Fruit fly (Drosophila melanogaster) whole organism, embryonic: ENCODE data around the gene CG44040.

Experiments used
- BEAF-32 ChIP-seq: fragments of 200-800 bp; sonication (Bioruptor generic); optimal IDR thresholded peaks from 3 replicates; lab custom pipeline; 2017; ENCODE audit warnings: missing biosample characterization, missing genetic modification characterization, mild to moderate bottlenecking, moderate library complexity, missing genetic modification reagents
- Bdp1 ChIP-seq: fragments of 200-800 bp; sonication (Bioruptor generic); optimal IDR thresholded peaks from 3 replicates; lab custom pipeline; 2016; ENCODE audit warnings: missing biosample characterization, missing genetic modification characterization
- CG10209 ChIP-seq: fragments of 200-800 bp; sonication (Bioruptor generic); optimal IDR thresholded peaks from 3 replicates; lab custom pipeline; 2017; ENCODE audit warnings: missing biosample characterization, mild to moderate bottlenecking, missing genetic modification characterization, missing genetic modification reagents
- CG10366 ChIP-seq: fragments of 200-800 bp; sonication (Bioruptor generic); IDR thresholded peaks from 2 replicates; pipeline ENCODE4 v1.3.6; 2022; ENCODE audit warnings: missing biosample characterization, missing genetic modification characterization
- CG10462 ChIP-seq: fragments of 200-800 bp; sonication (Bioruptor generic); optimal IDR thresholded peaks from 2 replicates; lab custom pipeline; 2016; ENCODE audit warnings: missing biosample characterization, missing genetic modification characterization
- CG13296 ChIP-seq: fragments of 200-800 bp; sonication (Bioruptor generic); optimal IDR thresholded peaks from 3 replicates; lab custom pipeline; 2018; ENCODE audit warnings: missing biosample characterization, mild to moderate bottlenecking, missing genetic modification characterization
- CG15269 ChIP-seq: fragments of 200-800 bp; sonication (Bioruptor generic); optimal IDR thresholded peaks from 2 replicates; lab custom pipeline; 2018; ENCODE audit warnings: missing biosample characterization, mild to moderate bottlenecking, missing genetic modification characterization, moderate library complexity
- CG15479 ChIP-seq: fragments of 200-800 bp; sonication (Bioruptor generic); optimal IDR thresholded peaks from 3 replicates; lab custom pipeline; 2019; ENCODE audit warnings: missing biosample characterization, mild to moderate bottlenecking, missing genetic modification characterization, moderate library complexity
- CG3726 ChIP-seq: fragments of 200-800 bp; sonication (Bioruptor generic); IDR thresholded peaks from 3 replicates; pipeline ENCODE4, ENCODE4 v1.3.6; 2022; ENCODE audit warnings: missing biosample characterization, missing genetic modification characterization
- CG4404 ChIP-seq: fragments of 200-800 bp; sonication (Bioruptor generic); IDR thresholded peaks from 2 replicates; pipeline ENCODE4 v1.3.6; 2022; ENCODE audit warnings: missing biosample characterization, missing genetic modification characterization
- CG5953 ChIP-seq: fragments of 200-800 bp; sonication (Bioruptor generic); IDR thresholded peaks from 2 replicates; pipeline ENCODE4 v1.3.6; 2022; ENCODE audit warnings: missing biosample characterization, missing genetic modification characterization
- CG6683 ChIP-seq: fragments of 200-800 bp; sonication (Bioruptor generic); optimal IDR thresholded peaks from 2 replicates; lab custom pipeline; 2017; ENCODE audit warnings: missing biosample characterization, mild to moderate bottlenecking, missing genetic modification characterization, missing genetic modification reagents
- CG6765 ChIP-seq: fragments of 200-800 bp; sonication (Bioruptor generic); optimal IDR thresholded peaks from 3 replicates; lab custom pipeline; 2017; ENCODE audit warnings: missing biosample characterization, mild to moderate bottlenecking, missing genetic modification characterization
- CG7928 ChIP-seq: fragments of 200-800 bp; sonication (Bioruptor generic); optimal IDR thresholded peaks from 2 replicates; lab custom pipeline; 2017; ENCODE audit warnings: missing biosample characterization, mild to moderate bottlenecking, missing genetic modification characterization
- CG9437 ChIP-seq: fragments of 200-800 bp; sonication (Bioruptor generic); optimal IDR thresholded peaks from 2 replicates; lab custom pipeline; 2018; ENCODE audit warnings: missing biosample characterization, mild to moderate bottlenecking, missing genetic modification characterization
- Dad ChIP-seq: fragments of 200-800 bp; sonication (Bioruptor generic); optimal IDR thresholded peaks from 3 replicates; lab custom pipeline; 2016; ENCODE audit warnings: missing biosample characterization, missing genetic modification characterization
- Dll ChIP-seq: fragments of 200-800 bp; sonication (Bioruptor generic); IDR thresholded peaks from 4 replicates; pipeline ENCODE4 v1.3.6; 2022; ENCODE audit warnings: missing biosample characterization, missing genetic modification characterization; ENCODE audit not compliant: partially characterized antibody
- E2f2 ChIP-seq: fragments of 200-800 bp; sonication (Bioruptor generic); IDR thresholded peaks from 2 replicates; pipeline ENCODE4 v1.3.6; 2022; ENCODE audit warnings: missing biosample characterization, missing genetic modification characterization
- Gug ChIP-seq: fragments of 200-800 bp; sonication (Bioruptor generic); IDR thresholded peaks from 4 replicates; pipeline ENCODE4 v1.3.6; 2022; ENCODE audit warnings: missing biosample characterization, missing genetic modification characterization
- H2.0 ChIP-seq: fragments of 200-800 bp; sonication (Bioruptor generic); IDR thresholded peaks from 2 replicates; pipeline ENCODE4 v1.3.6; 2022; ENCODE audit warnings: missing biosample characterization, missing genetic modification characterization
- Meics ChIP-seq: fragments of 200-800 bp; sonication (Bioruptor generic); optimal IDR thresholded peaks from 2 replicates; lab custom pipeline; 2017; ENCODE audit warnings: missing biosample characterization, mild to moderate bottlenecking, missing genetic modification characterization
- PHDP ChIP-seq: fragments of 200-800 bp; sonication (Bioruptor generic); optimal IDR thresholded peaks from 3 replicates; lab custom pipeline; 2018; ENCODE audit warnings: missing biosample characterization, mild to moderate bottlenecking, missing genetic modification characterization, moderate library complexity
- Vsx1 ChIP-seq: fragments of 200-800 bp; sonication (Bioruptor generic); optimal IDR thresholded peaks from 2 replicates; lab custom pipeline; 2017; ENCODE audit warnings: missing biosample characterization, mild to moderate bottlenecking, missing genetic modification characterization, missing genetic modification reagents
- ash1 ChIP-seq: fragments of 200-800 bp; sonication (Bioruptor generic); optimal IDR thresholded peaks from 2 replicates; lab custom pipeline; 2018; ENCODE audit warnings: missing biosample characterization, mild to moderate bottlenecking, missing genetic modification characterization
- ato ChIP-seq: fragments of 200-800 bp; sonication (Bioruptor generic); IDR thresholded peaks from 2 replicates; pipeline ENCODE4 v1.3.6; 2022; ENCODE audit warnings: missing biosample characterization, missing genetic modification characterization; ENCODE audit not compliant: partially characterized antibody
- bab2 ChIP-seq: fragments of 200-800 bp; sonication (Bioruptor generic); optimal IDR thresholded peaks from 2 replicates; lab custom pipeline; 2016; ENCODE audit warnings: missing biosample characterization, missing genetic modification characterization
- crp ChIP-seq, 2 experiments: fragments of 200-800 bp; sonication (Bioruptor generic); optimal IDR thresholded peaks; 2 replicates in 1 of 2; 3 replicates in 1 of 2; lab custom pipeline; 2017; ENCODE audit warnings: missing biosample characterization in 2 of 2, missing genetic modification characterization in 2 of 2, mild to moderate bottlenecking in 1 of 2, moderate library complexity in 1 of 2
- cwo ChIP-seq: fragments of 200-800 bp; sonication (Bioruptor generic); optimal IDR thresholded peaks from 3 replicates; lab custom pipeline; 2017; ENCODE audit warnings: missing biosample characterization, missing genetic modification characterization, mild to moderate bottlenecking, moderate library complexity, missing genetic modification reagents
- dan ChIP-seq: fragments of 200-800 bp; sonication (Bioruptor generic); IDR thresholded peaks from 2 replicates; pipeline ENCODE4 v1.3.6; 2022; ENCODE audit warnings: missing biosample characterization, missing genetic modification characterization
- gce ChIP-seq: fragments of 200-800 bp; sonication (Bioruptor generic); IDR thresholded peaks from 3 replicates; pipeline ENCODE4 v1.3.6; 2022; ENCODE audit warnings: missing biosample characterization, missing genetic modification characterization
- gro ChIP-seq: fragments of 200-800 bp; sonication (Bioruptor generic); optimal IDR thresholded peaks from 2 replicates; lab custom pipeline; 2016; ENCODE audit warnings: missing biosample characterization, missing genetic modification characterization
- gt ChIP-seq: fragments of 200-800 bp; sonication (Bioruptor generic); IDR thresholded peaks from 2 replicates; pipeline ENCODE4 v1.3.6; 2022; ENCODE audit warnings: missing biosample characterization, missing genetic modification characterization
- hkb ChIP-seq, 2 experiments: fragments of 200-800 bp in 1 of 2; fragments of >200 bp in 1 of 2; sonication (Bioruptor generic) in 1 of 2; IDR thresholded peaks in 1 of 2; optimal IDR thresholded peaks in 1 of 2; 2 replicates each; pipeline versions ENCODE4 v1.3.6 to Lab custom; 2017 to 2022; ENCODE audit warnings: missing biosample characterization in 1 of 2, missing genetic modification characterization in 1 of 2
- insv ChIP-seq, 2 experiments: fragments of 200-800 bp; sonication (Bioruptor generic); optimal IDR thresholded peaks; 3 replicates each; lab custom pipeline; 2016 to 2018; ENCODE audit warnings: missing biosample characterization in 2 of 2, missing genetic modification characterization in 2 of 2
- jigr1 ChIP-seq: fragments of 200-800 bp; sonication (Bioruptor generic); IDR thresholded peaks from 3 replicates; pipeline ENCODE4 v1.3.6; 2022; ENCODE audit warnings: missing biosample characterization, missing genetic modification characterization
- ken ChIP-seq: fragments of 200-800 bp; sonication (Bioruptor generic); IDR thresholded peaks from 3 replicates; pipeline ENCODE4 v1.3.6; 2022; ENCODE audit warnings: missing biosample characterization, missing genetic modification characterization
- lbe ChIP-seq: fragments of 200-800 bp; sonication (Bioruptor generic); optimal IDR thresholded peaks from 2 replicates; lab custom pipeline; 2016; ENCODE audit warnings: missing biosample characterization, mild to moderate bottlenecking, missing genetic modification characterization
- nau ChIP-seq: fragments of 200-800 bp; sonication (Bioruptor generic); optimal IDR thresholded peaks from 3 replicates; lab custom pipeline; 2017; ENCODE audit warnings: missing biosample characterization, mild to moderate bottlenecking, missing genetic modification characterization, missing genetic modification reagents
- nerfin-2 ChIP-seq: fragments of 200-800 bp; sonication (Bioruptor generic); IDR thresholded peaks from 2 replicates; pipeline ENCODE4 v1.3.6; 2022; ENCODE audit warnings: missing biosample characterization, missing genetic modification characterization; ENCODE audit not compliant: partially characterized antibody
- phol ChIP-seq: fragments of 200-800 bp; sonication (Bioruptor generic); optimal IDR thresholded peaks from 3 replicates; lab custom pipeline; 2018; ENCODE audit warnings: missing biosample characterization, mild to moderate bottlenecking, missing genetic modification characterization, moderate library complexity
- prd ChIP-seq, 3 experiments: fragments of >200 bp in 2 of 3; fragments of 200-800 bp in 1 of 3; sonication (Bioruptor generic) in 1 of 3; optimal IDR thresholded peaks in 2 of 3; IDR thresholded peaks in 1 of 3; 2 replicates in 2 of 3; 3 replicates in 1 of 3; pipeline versions ENCODE4 v1.3.6 to Lab custom; 2017 to 2022; ENCODE audit warnings: missing biosample characterization in 1 of 3, missing genetic modification characterization in 1 of 3
- pum ChIP-seq: fragments of 200-800 bp; sonication (Bioruptor generic); optimal IDR thresholded peaks from 2 replicates; lab custom pipeline; 2016; ENCODE audit warnings: missing biosample characterization, missing genetic modification characterization
- repo ChIP-seq: fragments of 200-800 bp; sonication (Bioruptor generic); optimal IDR thresholded peaks from 2 replicates; lab custom pipeline; 2016; ENCODE audit warnings: missing biosample characterization, missing genetic modification characterization
- ssp ChIP-seq: fragments of 200-800 bp; sonication (Bioruptor generic); IDR thresholded peaks from 2 replicates; pipeline ENCODE4 v1.3.6; 2022; ENCODE audit warnings: missing biosample characterization, missing genetic modification characterization
- twi ChIP-seq: fragments of 200-800 bp; optimal IDR thresholded peaks from 2 replicates; lab custom pipeline; 2019; ENCODE audit warnings: missing biosample characterization, mild to moderate bottlenecking, missing genetic modification characterization, moderate library complexity
- tx ChIP-seq: fragments of 200-800 bp; sonication (Bioruptor generic); optimal IDR thresholded peaks from 2 replicates; lab custom pipeline; 2016; ENCODE audit warnings: missing biosample characterization, missing genetic modification characterization
- unc-4 ChIP-seq: fragments of 200-800 bp; sonication (Bioruptor generic); IDR thresholded peaks from 2 replicates; pipeline ENCODE4 v1.3.6; 2022; ENCODE audit warnings: missing biosample characterization, missing genetic modification characterization; ENCODE audit not compliant: partially characterized antibody
- wor ChIP-seq: fragments of 200-800 bp; sonication (Bioruptor generic); IDR thresholded peaks from 2 replicates; pipeline ENCODE4 v1.3.6; 2022; ENCODE audit warnings: missing biosample characterization, missing genetic modification characterization

The CG44040 gene

dm6 chr3R:15277926-15278869 lies 42.0 kb upstream of the CG44040 start, which contains the start of the genes MRG15 and Tm1 (continued):
- no peak for TF ChIP-seq ash1
- no peak for TF ChIP-seq lbe (GFP tag; lab: Kevin White, UChicago)
- no peak for TF ChIP-seq insv (GFP tag; optimal IDR thresholded peaks at IDR 0.05; lab: Kevin White, UChicago)
- peak; percentile 78 for TF ChIP-seq BEAF-32 (GFP tag; lab: Kevin White, UChicago)
- TF ChIP-seq dan, result no peak
- no peak for TF ChIP-seq CG6765 (GFP tag; lab: Kevin White, UChicago)
- TF ChIP-seq CG10366 (GFP tag; lab: Robert Waterston, UW), result no peak
- no peak for TF ChIP-seq Gug (GFP tag; lab: Robert Waterston, UW)
- TF ChIP-seq CG15269 (tag; lab: Kevin White, UChicago), result no peak
- no peak for TF ChIP-seq CG4404 (GFP tag; lab: Robert Waterston, UW)
- no peak for TF ChIP-seq Vsx1 (GFP tag; lab: Kevin White, UChicago)
- TF ChIP-seq phol (tag; lab: Kevin White, UChicago), result peak; percentile 45
- no peak for TF ChIP-seq Meics
- no peak for TF ChIP-seq cwo
- no peak for TF ChIP-seq prd (optimal IDR thresholded peaks at IDR 0.05; lab: Kevin White, UChicago)
- no peak for TF ChIP-seq prd (GFP tag; IDR thresholded peaks at IDR 0.05; lab: Robert Waterston, UW)
- TF ChIP-seq CG10209 (GFP tag; lab: Kevin White, UChicago), result no peak
- TF ChIP-seq H2.0 (GFP tag; lab: Robert Waterston, UW), result no peak
- no peak for TF ChIP-seq CG10462 (GFP tag; lab: Kevin White, UChicago)
- no peak for TF ChIP-seq ssp (GFP tag; lab: Robert Waterston, UW)
- TF ChIP-seq PHDP (tag; lab: Kevin White, UChicago), result no peak
- no peak for TF ChIP-seq nau (GFP tag; lab: Kevin White, UChicago)
- TF ChIP-seq CG15479 (GFP tag; lab: Kevin White, UChicago), result no peak
- no peak for TF ChIP-seq hkb (optimal IDR thresholded peaks at IDR 0.05; lab: Kevin White, UChicago)
- no peak for TF ChIP-seq hkb (GFP tag; IDR thresholded peaks at IDR 0.05; lab: Robert Waterston, UW)
- no peak for TF ChIP-seq CG5953 (GFP tag; lab: Robert Waterston, UW)
- TF ChIP-seq gce (GFP tag; lab: Robert Waterston, UW), result no peak
- peak; percentile 67 for TF ChIP-seq nerfin-2 (GFP tag; lab: Robert Waterston, UW)
- no peak for TF ChIP-seq CG6683
- TF ChIP-seq CG7928, result no peak
- TF ChIP-seq ken (GFP tag; lab: Robert Waterston, UW), result no peak
- TF ChIP-seq pum (GFP tag; lab: Kevin White, UChicago), result no peak
- TF ChIP-seq Bdp1 (GFP tag; lab: Kevin White, UChicago), result no peak
- peak; percentile 71 for TF ChIP-seq Dll (GFP tag; lab: Robert Waterston, UW)
- no peak for TF ChIP-seq gt (GFP tag; lab: Robert Waterston, UW)
- TF ChIP-seq CG3726 (GFP tag; lab: Robert Waterston, UW), result no peak
- peak; percentile 70 for TF ChIP-seq unc-4 (GFP tag; lab: Robert Waterston, UW)
- TF ChIP-seq CG13296 (GFP tag; lab: Kevin White, UChicago), result no peak
- TF ChIP-seq repo (GFP tag; lab: Kevin White, UChicago), result no peak
- TF ChIP-seq E2f2 (GFP tag; lab: Robert Waterston, UW), result peak; percentile 91
- TF ChIP-seq crp (GFP tag; optimal IDR thresholded peaks at IDR 0.05; lab: Kevin White, UChicago), result no peak
- peak; percentile 16 for TF ChIP-seq Dad (GFP tag; lab: Kevin White, UChicago)
- TF ChIP-seq twi (tag; lab: Kevin White, UChicago), result no peak
- no peak for TF ChIP-seq tx (GFP tag; lab: Kevin White, UChicago)
- TF ChIP-seq jigr1, result no peak
- TF ChIP-seq CG9437 (GFP tag; lab: Kevin White, UChicago), result no peak
- TF ChIP-seq bab2 (GFP tag; lab: Kevin White, UChicago), result no peak
- TF ChIP-seq ato (GFP tag; lab: Robert Waterston, UW), result peak; percentile 56
- TF ChIP-seq wor (GFP tag; lab: Robert Waterston, UW), result no peak
- TF ChIP-seq gro (GFP tag; lab: Kevin White, UChicago), result no peak
